Fruit fly (Drosophila melanogaster): ENCODE data around the gene IFT54.

The IFT54 gene

DNA sequence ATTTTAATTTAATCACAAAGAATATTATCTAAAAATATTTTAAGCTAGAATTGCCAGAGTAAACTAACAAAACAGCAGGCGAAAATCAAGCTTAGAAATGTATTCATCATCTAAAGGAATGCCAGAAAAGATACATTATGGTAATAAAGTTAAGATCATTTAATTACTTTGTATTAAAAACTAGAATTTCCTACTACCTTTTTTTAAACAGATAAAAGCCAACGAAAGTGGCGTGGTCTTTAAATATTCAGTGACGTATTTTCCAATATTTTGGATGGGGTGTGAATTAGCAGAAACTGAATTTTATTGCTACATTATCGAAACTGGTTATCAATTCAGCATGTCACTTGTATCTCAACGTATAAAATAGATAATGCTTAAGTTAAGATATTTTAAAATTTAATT is 9.9 kb upstream of the IFT54 start:
- TF ChIP-seq Myc (optimal IDR thresholded peaks at IDR 0.05) (no peak), h (GFP tag; optimal IDR thresholded peaks at IDR 0.05) (peak; percentile 0), Sp1 (GFP tag; optimal IDR thresholded peaks at IDR 0.05) (peak; percentile 25), Mio (GFP tag; optimal IDR thresholded peaks at IDR 0.05) (no peak), foxo (GFP tag; optimal IDR thresholded peaks at IDR 0.05) (peak in 1 of 2 experiments; percentile 42)

DNA sequence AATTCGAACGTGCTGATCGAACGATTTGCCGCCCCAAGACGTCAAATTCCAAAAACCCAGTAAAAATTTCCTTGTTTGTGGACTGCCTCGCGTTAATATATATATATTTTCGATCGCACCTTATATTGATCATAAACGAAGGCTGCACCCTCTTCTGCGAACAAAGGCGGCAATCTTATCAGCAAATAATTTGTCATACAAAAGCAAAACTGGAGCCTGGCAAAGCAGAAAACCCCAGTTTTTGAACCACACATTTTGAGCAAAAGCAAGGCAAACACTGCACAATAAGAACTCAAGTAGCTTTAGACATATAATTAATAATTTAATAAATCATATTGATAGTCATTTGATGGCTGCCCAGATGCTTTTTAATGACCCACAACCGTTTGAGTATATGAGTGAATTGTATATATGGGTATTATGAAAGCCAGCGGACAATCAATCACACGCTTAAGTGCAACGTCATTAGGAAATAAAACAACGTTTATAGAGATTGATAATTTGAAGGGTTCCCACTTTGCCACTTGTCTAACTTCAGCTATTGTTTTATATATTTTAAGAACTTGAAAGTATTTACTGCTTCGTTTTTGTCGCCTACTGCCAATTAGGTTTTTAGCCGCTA is 7.7 kb upstream of the IFT54 start:
- TF ChIP-seq brk (GFP tag; optimal IDR thresholded peaks at IDR 0.05) (peak; percentile 6), psq (GFP tag; optimal IDR thresholded peaks at IDR 0.05) (no peak), Rel (GFP tag; optimal IDR thresholded peaks at IDR 0.05) (no peak), Rel (tag; optimal IDR thresholded peaks at IDR 0.05) (peak; percentile 94), h (GFP tag; optimal IDR thresholded peaks at IDR 0.05) (peak; percentile 15)

DNA sequence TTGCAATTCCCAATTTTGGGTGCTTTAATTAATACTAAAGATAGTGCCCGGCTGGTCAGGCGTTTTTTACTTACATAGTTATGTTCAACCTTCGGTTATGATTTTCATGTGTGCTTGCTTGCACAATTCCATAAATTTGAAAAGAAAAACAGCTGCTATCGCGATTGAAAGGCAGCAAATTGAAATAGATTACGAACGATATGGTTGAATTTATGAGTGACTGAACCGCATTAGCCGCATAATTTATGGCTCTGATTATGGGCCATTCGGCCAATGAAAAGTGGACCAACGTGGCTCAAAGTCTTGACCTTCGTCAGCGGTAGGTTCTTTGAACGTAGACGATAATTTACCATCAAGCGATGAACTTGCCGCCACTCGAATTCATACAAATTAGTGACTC is 6.1 kb upstream of the IFT54 start:
- TF ChIP-seq Vsx2 (GFP tag; optimal IDR thresholded peaks at IDR 0.05; ENCODE audit: partially characterized antibody) (no peak), sage (GFP tag; optimal IDR thresholded peaks at IDR 0.05) (no peak), dmrt93B (GFP tag; optimal IDR thresholded peaks at IDR 0.05) (no peak), h (GFP tag; optimal IDR thresholded peaks at IDR 0.05) (no peak), Abd-B (GFP tag; optimal IDR thresholded peaks at IDR 0.05) (no peak), Jra (GFP tag; optimal IDR thresholded peaks at IDR 0.05) (no peak), br (GFP tag; optimal IDR thresholded peaks at IDR 0.05) (no peak), dl (GFP tag; optimal IDR thresholded peaks at IDR 0.05; ENCODE audit: insufficient read depth in 1 of 2, partially characterized antibody in 2 of 2) (no peak), Sp1 (GFP tag; optimal IDR thresholded peaks at IDR 0.05) (no peak), N (GFP tag; optimal IDR thresholded peaks at IDR 0.05) (no peak), dsf (GFP tag; optimal IDR thresholded peaks at IDR 0.05; ENCODE audit: borderline replicate concordance) (no peak), foxo (GFP tag; optimal IDR thresholded peaks at IDR 0.05) (no peak), Hr78 (GFP tag; optimal IDR thresholded peaks at IDR 0.05) (no peak), OdsH (GFP tag; optimal IDR thresholded peaks at IDR 0.05) (no peak), tai (GFP tag; optimal IDR thresholded peaks at IDR 0.05) (no peak), sv (GFP tag; optimal IDR thresholded peaks at IDR 0.05) (no peak), CG32264 (GFP tag; optimal IDR thresholded peaks at IDR 0.05) (no peak)

DNA sequence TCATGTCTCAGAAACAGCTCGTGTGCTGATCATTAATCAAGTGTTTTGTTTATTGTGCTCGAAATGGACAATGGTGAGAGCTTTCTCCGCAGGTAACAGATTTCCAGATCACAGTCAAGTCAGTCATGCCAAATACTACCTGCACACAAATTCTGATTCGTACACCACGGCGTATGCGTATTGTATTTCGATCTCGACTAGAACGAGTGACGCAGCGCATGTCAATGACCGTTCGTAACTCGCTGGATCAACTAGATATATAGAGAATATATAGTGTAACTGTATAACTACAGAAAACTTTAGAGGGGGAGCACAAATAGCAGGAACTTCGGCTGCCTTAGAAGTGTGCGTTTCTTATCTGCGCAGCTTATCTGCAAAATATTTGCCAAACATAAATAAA is 5.5 kb upstream of the IFT54 start:
- TF ChIP-seq Jra (GFP tag; optimal IDR thresholded peaks at IDR 0.05) (no peak), usp (GFP tag; optimal IDR thresholded peaks at IDR 0.05) (no peak), woc (GFP tag; optimal IDR thresholded peaks at IDR 0.05) (no peak), pan (optimal IDR thresholded peaks at IDR 0.05) (no peak), OdsH (GFP tag; optimal IDR thresholded peaks at IDR 0.05) (no peak), br (GFP tag; optimal IDR thresholded peaks at IDR 0.05) (no peak), Rel (GFP tag; optimal IDR thresholded peaks at IDR 0.05) (no peak), Rel (tag; optimal IDR thresholded peaks at IDR 0.05) (no peak), dsf (GFP tag; optimal IDR thresholded peaks at IDR 0.05; ENCODE audit: borderline replicate concordance) (no peak), rgr (GFP tag; optimal IDR thresholded peaks at IDR 0.05) (no peak), fru (GFP tag; optimal IDR thresholded peaks at IDR 0.05) (no peak), Sp1 (GFP tag; optimal IDR thresholded peaks at IDR 0.05) (no peak), sv (GFP tag; optimal IDR thresholded peaks at IDR 0.05) (no peak), lola (GFP tag; optimal IDR thresholded peaks at IDR 0.05) (no peak), Abd-B (GFP tag; optimal IDR thresholded peaks at IDR 0.05) (no peak), h (GFP tag; optimal IDR thresholded peaks at IDR 0.05) (no peak), Hr78 (GFP tag; optimal IDR thresholded peaks at IDR 0.05) (no peak), foxo (GFP tag; optimal IDR thresholded peaks at IDR 0.05) (no peak), Dfd (GFP tag; optimal IDR thresholded peaks at IDR 0.05) (no peak), psq (GFP tag; optimal IDR thresholded peaks at IDR 0.05) (no peak)

DNA sequence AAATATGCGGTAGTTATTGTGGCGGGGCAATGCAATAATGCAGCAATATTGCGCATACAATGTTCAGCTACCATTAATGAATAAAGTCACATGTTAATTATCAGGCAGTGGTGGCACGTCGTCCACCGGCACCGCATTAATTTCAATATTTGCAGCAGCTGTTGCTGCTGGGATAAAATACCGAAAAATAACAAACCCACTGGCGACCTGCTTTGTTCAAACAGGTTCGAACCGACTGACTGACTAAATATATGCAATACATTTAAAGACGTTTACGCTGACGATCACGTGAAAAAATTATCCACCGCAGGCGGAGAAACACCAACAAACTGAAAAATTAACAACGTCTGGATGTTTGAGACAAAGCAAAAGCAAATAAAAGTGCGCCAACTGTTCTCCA is 4.7 kb upstream of the IFT54 start:
- TF ChIP-seq Dif (GFP tag; optimal IDR thresholded peaks at IDR 0.05; ENCODE audit: partially characterized antibody) (no peak), pan (optimal IDR thresholded peaks at IDR 0.05) (no peak), woc (GFP tag; optimal IDR thresholded peaks at IDR 0.05) (no peak), Jra (GFP tag; optimal IDR thresholded peaks at IDR 0.05) (no peak), sv (GFP tag; optimal IDR thresholded peaks at IDR 0.05) (no peak), Hnf4 (GFP tag; optimal IDR thresholded peaks at IDR 0.05) (no peak)

Data from whole organism, wandering third instar larva.